Fruit fly (Drosophila melanogaster): Measurements from ENCODE around the gene CG31086.

Gene CG31086

dm6 chr3R:26188708-26189107, 3.7 kb downstream of the CG31086 start, which contains the start of gene CG6073 (continued):
- peak; percentile 62 for TF ChIP-seq Dref (GFP tag; IDR thresholded peaks at IDR 0.05)
- TF ChIP-seq gt (GFP tag; IDR thresholded peaks at IDR 0.05) = no peak
- TF ChIP-seq CG13624 (GFP tag; optimal IDR thresholded peaks at IDR 0.05) = peak; percentile 69
- TF ChIP-seq ato (GFP tag; IDR thresholded peaks at IDR 0.05; ENCODE audit: partially characterized antibody) = no peak
- peak; percentile 29 for TF ChIP-seq CG13123 (GFP tag; optimal IDR thresholded peaks at IDR 0.05)
- TF ChIP-seq CG1603 (tag; optimal IDR thresholded peaks at IDR 0.05) = peak; percentile 88
- TF ChIP-seq unc-4 (GFP tag; IDR thresholded peaks at IDR 0.05; ENCODE audit: partially characterized antibody) = 0 out of 2 replicates have a peak, but pooled peaks have one; percentile 33
- TF ChIP-seq Dp (GFP tag; optimal IDR thresholded peaks at IDR 0.05) = peak; percentile 43
- TF ChIP-seq Xbp1 (GFP tag; optimal IDR thresholded peaks at IDR 0.05) = peak; percentile 30
- TF ChIP-seq CG14965 (GFP tag; optimal IDR thresholded peaks at IDR 0.05; ENCODE audit: borderline replicate concordance) = peak; percentile 8
- peak; percentile 95 for TF ChIP-seq CG1602 (GFP tag; optimal IDR thresholded peaks at IDR 0.05)
- peak; percentile 61 for TF ChIP-seq fu2 (GFP tag; optimal IDR thresholded peaks at IDR 0.05)
- peak; percentile 64 for TF ChIP-seq luna (GFP tag; optimal IDR thresholded peaks at IDR 0.05)
- peak; percentile 33 for TF ChIP-seq CG10147 (GFP tag; optimal IDR thresholded peaks at IDR 0.05)
- TF ChIP-seq Dek (tag; optimal IDR thresholded peaks at IDR 0.05) = peak; percentile 73
- TF ChIP-seq kay (GFP tag; optimal IDR thresholded peaks at IDR 0.05) = peak; percentile 37
- no peak for TF ChIP-seq btn (GFP tag; optimal IDR thresholded peaks at IDR 0.05)
- peak; percentile 84 for TF ChIP-seq Hmr (GFP tag; optimal IDR thresholded peaks at IDR 0.05)
- no peak for TF ChIP-seq Hr78 (GFP tag; optimal IDR thresholded peaks at IDR 0.05)
- TF ChIP-seq chinmo (GFP tag; IDR thresholded peaks at IDR 0.05; ENCODE audit: partially characterized antibody) = peak; percentile 79; the same call in 1 of the 4 replicates
- no peak for TF ChIP-seq CG7556 (GFP tag; optimal IDR thresholded peaks at IDR 0.05)
- peak; percentile 72 for TF ChIP-seq slbo (GFP tag; IDR thresholded peaks at IDR 0.05)
- TF ChIP-seq ftz-f1 (GFP tag; optimal IDR thresholded peaks at IDR 0.05) = no peak
- peak; percentile 36 for TF ChIP-seq CG13424 (tag; optimal IDR thresholded peaks at IDR 0.05)
- peak; percentile 63; the same call in 1 of the 2 replicates for TF ChIP-seq NFAT (GFP tag; IDR thresholded peaks at IDR 0.05)
- TF ChIP-seq maf-S (GFP tag; optimal IDR thresholded peaks at IDR 0.05) = peak; percentile 40
- peak; percentile 66 for TF ChIP-seq CG12659 (GFP tag; optimal IDR thresholded peaks at IDR 0.05)
- peak; percentile 10 for TF ChIP-seq CG3995 (GFP tag; optimal IDR thresholded peaks at IDR 0.05)
- peak; percentile 64 to 71 for TF ChIP-seq dpn (GFP tag; optimal IDR thresholded peaks at IDR 0.05)
- TF ChIP-seq gfzf (GFP tag; optimal IDR thresholded peaks at IDR 0.05) = peak; percentile 100
- peak; percentile 5 for TF ChIP-seq CG17186 (GFP tag; optimal IDR thresholded peaks at IDR 0.05)
- TF ChIP-seq z (GFP tag; IDR thresholded peaks at IDR 0.05) = no peak
- peak; percentile 89 for TF ChIP-seq HmgZ (tag; optimal IDR thresholded peaks at IDR 0.05)
- TF ChIP-seq CG3838 (GFP tag; optimal IDR thresholded peaks at IDR 0.05) = peak; percentile 24
- peak; percentile 94 for TF ChIP-seq dm (GFP tag; optimal IDR thresholded peaks at IDR 0.05)
- TF ChIP-seq fd3F (GFP tag; optimal IDR thresholded peaks at IDR 0.05) = peak; percentile 4
- TF ChIP-seq CG12299 (tag; optimal IDR thresholded peaks at IDR 0.05) = peak; percentile 25
- TF ChIP-seq CG9817 (tag; optimal IDR thresholded peaks at IDR 0.05) = peak; percentile 55
- TF ChIP-seq Drgx (GFP tag; IDR thresholded peaks at IDR 0.05) = 0 out of 2 replicates have a peak, but pooled peaks have one; percentile 23
- peak; percentile 24; the same call in 1 of the 2 replicates for TF ChIP-seq H2.0 (GFP tag; IDR thresholded peaks at IDR 0.05)
- TF ChIP-seq Ravus (GFP tag; IDR thresholded peaks at IDR 0.05) = no peak
- TF ChIP-seq Sox102F (GFP tag; optimal IDR thresholded peaks at IDR 0.05) = peak; percentile 27
- peak; percentile 89 for TF ChIP-seq row (GFP tag; IDR thresholded peaks at IDR 0.05)
- TF ChIP-seq CG12942 (GFP tag; optimal IDR thresholded peaks at IDR 0.05) = peak; percentile 35
- TF ChIP-seq Antp (GFP tag; optimal IDR thresholded peaks at IDR 0.05) = peak; percentile 38
- 0 out of 2 replicates have a peak, but pooled peaks have one; percentile 22 for TF ChIP-seq CG32532 (GFP tag; IDR thresholded peaks at IDR 0.05)
- TF ChIP-seq Usf (GFP tag; optimal IDR thresholded peaks at IDR 0.05) = no peak
- peak; percentile 45 for TF ChIP-seq Fer3 (tag; optimal IDR thresholded peaks at IDR 0.05)
- TF ChIP-seq CG1647 (GFP tag; optimal IDR thresholded peaks at IDR 0.05) = peak; percentile 56
- peak; percentile 98 for TF ChIP-seq Ets65A (GFP tag)
